Fruit fly (Drosophila melanogaster) whole organism, pupa: Measurements from ENCODE around the gene Ras64B.
A peak's percentile ranks its signal among the peaks of the same experiment; 100 is the strongest.

Experiments used
- CG12605 ChIP-seq: fragments of 200-800 bp; sonication (Bioruptor generic); IDR thresholded peaks from 2 replicates; pipeline ENCODE4 v1.3.6; 2022; ENCODE audit warnings: missing biosample characterization, missing genetic modification characterization
- CG13204 ChIP-seq: fragments of 200-800 bp; sonication (Bioruptor generic); optimal IDR thresholded peaks from 2 replicates; lab custom pipeline; 2018; ENCODE audit warnings: missing biosample characterization, mild to moderate bottlenecking, missing genetic modification characterization, moderate library complexity
- CG32121 ChIP-seq: fragments of 200-800 bp; sonication (Bioruptor generic); IDR thresholded peaks from 2 replicates; pipeline ENCODE4 v1.3.6; 2022; ENCODE audit warnings: missing biosample characterization, missing genetic modification characterization
- CG34367 ChIP-seq: fragments of 200-800 bp; sonication (Bioruptor generic); optimal IDR thresholded peaks from 2 replicates; lab custom pipeline; 2018; ENCODE audit warnings: missing biosample characterization, mild to moderate bottlenecking, missing genetic modification characterization
- CG8159 ChIP-seq: fragments of 200-800 bp; sonication (Bioruptor generic); optimal IDR thresholded peaks from 3 replicates; lab custom pipeline; 2018; ENCODE audit warnings: missing biosample characterization, mild to moderate bottlenecking, missing genetic modification characterization, moderate library complexity
- CG9948 ChIP-seq: fragments of 200-800 bp; sonication (Bioruptor generic); optimal IDR thresholded peaks from 2 replicates; lab custom pipeline; 2018; ENCODE audit warnings: missing biosample characterization, mild to moderate bottlenecking, missing genetic modification characterization, moderate library complexity
- EcR ChIP-seq: fragments of 200-800 bp; sonication (Bioruptor generic); optimal IDR thresholded peaks from 3 replicates; lab custom pipeline; 2019; ENCODE audit warnings: missing biosample characterization, missing genetic modification characterization, mild to moderate bottlenecking, moderate library complexity, missing genetic modification reagents
- Pif1B ChIP-seq: fragments of 200-800 bp; sonication (Bioruptor generic); optimal IDR thresholded peaks from 3 replicates; lab custom pipeline; 2016; ENCODE audit warnings: missing biosample characterization, missing genetic modification characterization
- Snoo ChIP-seq: fragments of 200-800 bp; sonication (Bioruptor generic); optimal IDR thresholded peaks from 3 replicates; lab custom pipeline; 2017; ENCODE audit warnings: missing biosample characterization, mild to moderate bottlenecking, missing genetic modification characterization, inconsistent platforms
- gl ChIP-seq: fragments of 200-800 bp; sonication (Bioruptor generic); optimal IDR thresholded peaks from 2 replicates; lab custom pipeline; 2018; ENCODE audit warnings: missing biosample characterization, mild to moderate bottlenecking, missing genetic modification characterization
- rn ChIP-seq: fragments of 200-800 bp; sonication (Bioruptor generic); IDR thresholded peaks from 2 replicates; pipeline ENCODE4 v1.3.6; 2022; ENCODE audit warnings: missing biosample characterization, missing genetic modification characterization

DNA sequence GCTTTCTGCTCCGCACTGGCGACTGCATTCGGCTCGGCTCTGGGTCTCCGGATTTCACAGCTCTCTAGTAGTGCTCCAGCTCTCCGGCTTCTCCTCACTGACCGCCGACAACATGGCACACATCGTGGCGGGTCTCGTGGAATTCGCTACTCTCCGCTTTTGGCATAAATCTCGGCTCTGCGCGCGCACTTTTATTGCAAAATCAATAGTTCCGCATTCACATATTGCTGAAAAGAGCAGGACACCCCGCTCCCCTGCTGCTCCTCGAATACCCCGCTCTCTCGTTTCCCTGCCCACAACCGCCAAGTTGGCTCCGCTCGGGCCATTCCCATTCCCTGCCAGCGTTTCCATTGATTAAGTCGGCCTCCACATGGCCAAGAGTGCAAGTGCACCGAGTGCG is 46.4 kb downstream of the Ras64B start:
- no peak for TF ChIP-seq rn (GFP tag; lab: Robert Waterston, UW)
- no peak for TF ChIP-seq EcR (GFP tag; lab: Kevin White, UChicago)
- no peak for TF ChIP-seq Snoo (tag; lab: Kevin White, UChicago)
- TF ChIP-seq gl (tag; lab: Kevin White, UChicago), result no peak
- no peak for TF ChIP-seq CG13204 (GFP tag; lab: Kevin White, UChicago)
- no peak for TF ChIP-seq CG9948 (tag; lab: Kevin White, UChicago)
- TF ChIP-seq CG8159 (tag; lab: Kevin White, UChicago), result no peak
- no peak for TF ChIP-seq CG32121
- TF ChIP-seq CG12605, result 0 out of 2 replicates have a peak, but pooled peaks have one; percentile 27
- no peak for TF ChIP-seq CG34367 (tag; lab: Kevin White, UChicago)
- no peak for TF ChIP-seq Pif1B (GFP tag; lab: Kevin White, UChicago)
